Fruit fly (Drosophila melanogaster) whole organism, embryonic: ENCODE measurements around the gene maca.

Experiments used
- Bdp1 ChIP-seq: fragments of 200-800 bp; sonication (Bioruptor generic); optimal IDR thresholded peaks from 3 replicates; lab custom pipeline; 2016; ENCODE audit warnings: missing biosample characterization, missing genetic modification characterization
- CG10274 ChIP-seq: fragments of 200-800 bp; sonication (Bioruptor generic); optimal IDR thresholded peaks from 3 replicates; lab custom pipeline; 2017; ENCODE audit warnings: missing biosample characterization, mild to moderate bottlenecking, missing genetic modification characterization
- CG11560 ChIP-seq: fragments of 200-800 bp; sonication (Bioruptor generic); IDR thresholded peaks from 3 replicates; pipeline ENCODE4 v1.3.6; 2022; ENCODE audit warnings: missing biosample characterization, missing genetic modification characterization
- CG12104 ChIP-seq: fragments of 200-800 bp; sonication (Bioruptor generic); optimal IDR thresholded peaks from 3 replicates; lab custom pipeline; 2016; ENCODE audit warnings: missing biosample characterization, missing genetic modification characterization
- CG12155 ChIP-seq: fragments of 200-800 bp; sonication (Bioruptor generic); optimal IDR thresholded peaks from 3 replicates; lab custom pipeline; 2016; ENCODE audit warnings: missing biosample characterization, missing genetic modification characterization
- CG12744 ChIP-seq: fragments of 200-800 bp; sonication (Bioruptor generic); optimal IDR thresholded peaks from 2 replicates; lab custom pipeline; 2016; ENCODE audit warnings: missing biosample characterization, missing genetic modification characterization
- CG12769 ChIP-seq: fragments of 200-800 bp; sonication (Bioruptor generic); optimal IDR thresholded peaks from 2 replicates; lab custom pipeline; 2019; ENCODE audit warnings: missing biosample characterization, mild to moderate bottlenecking, missing genetic modification characterization, moderate library complexity
- CG14441 ChIP-seq: fragments of 200-800 bp; sonication (Bioruptor generic); IDR thresholded peaks from 2 replicates; pipeline ENCODE4 v1.3.6; 2022; ENCODE audit warnings: missing biosample characterization, missing genetic modification characterization
- CG17328 ChIP-seq: fragments of 200-800 bp; sonication (Bioruptor generic); IDR thresholded peaks from 2 replicates; pipeline ENCODE4 v1.3.6; 2022; ENCODE audit warnings: missing biosample characterization, missing genetic modification characterization
- CG1792 ChIP-seq: fragments of 200-800 bp; sonication (Bioruptor generic); optimal IDR thresholded peaks from 2 replicates; lab custom pipeline; 2016; ENCODE audit warnings: missing biosample characterization, missing genetic modification characterization
- CG18011 ChIP-seq: fragments of 200-800 bp; sonication (Bioruptor generic); optimal IDR thresholded peaks from 2 replicates; lab custom pipeline; 2017; ENCODE audit warnings: missing biosample characterization, missing genetic modification characterization, mild to moderate bottlenecking, moderate library complexity, missing genotype
- CG18476 ChIP-seq: fragments of 200-800 bp; sonication (Bioruptor generic); optimal IDR thresholded peaks from 2 replicates; lab custom pipeline; 2016; ENCODE audit warnings: missing biosample characterization, mild to moderate bottlenecking, missing genetic modification characterization
- CG2199 ChIP-seq: fragments of 200-800 bp; sonication (Bioruptor generic); IDR thresholded peaks from 3 replicates; pipeline ENCODE4 v1.3.6; 2022; ENCODE audit warnings: missing biosample characterization, missing genetic modification characterization
- CG32532 ChIP-seq: fragments of 200-800 bp; sonication (Bioruptor generic); IDR thresholded peaks from 2 replicates; pipeline ENCODE4 v1.3.6; 2022; ENCODE audit warnings: missing biosample characterization, missing genetic modification characterization
- CG3281 ChIP-seq: fragments of 200-800 bp; sonication (Bioruptor generic); optimal IDR thresholded peaks from 3 replicates; lab custom pipeline; 2017; ENCODE audit warnings: missing biosample characterization, mild to moderate bottlenecking, missing genetic modification characterization
- CG34224 ChIP-seq: fragments of 200-800 bp; sonication (Bioruptor generic); IDR thresholded peaks from 3 replicates; pipeline ENCODE4 v1.3.6; 2022; ENCODE audit warnings: missing biosample characterization, missing genetic modification characterization; ENCODE audit not compliant: partially characterized antibody
- CG3995 ChIP-seq: fragments of 200-800 bp; sonication (Bioruptor generic); optimal IDR thresholded peaks from 3 replicates; lab custom pipeline; 2016; ENCODE audit warnings: missing biosample characterization, missing genetic modification characterization
- CG8089 ChIP-seq: fragments of 200-800 bp; sonication (Bioruptor generic); optimal IDR thresholded peaks from 3 replicates; lab custom pipeline; 2016; ENCODE audit warnings: missing biosample characterization, missing genetic modification characterization
- CG8290 ChIP-seq, 3 experiments: fragments of 200-800 bp; sonication (Bioruptor generic); optimal IDR thresholded peaks; 2 replicates each; lab custom pipeline; 2016 to 2019; ENCODE audit warnings: missing biosample characterization in 3 of 3, missing genetic modification characterization in 3 of 3, mild to moderate bottlenecking in 2 of 3, moderate library complexity in 1 of 3
- CG8388 ChIP-seq: fragments of 200-800 bp; sonication (Bioruptor generic); optimal IDR thresholded peaks from 2 replicates; lab custom pipeline; 2019; ENCODE audit warnings: missing biosample characterization, mild to moderate bottlenecking, missing genetic modification characterization, moderate library complexity
- Dp ChIP-seq: fragments of 200-800 bp; sonication (Bioruptor generic); optimal IDR thresholded peaks from 2 replicates; lab custom pipeline; 2018; ENCODE audit warnings: missing biosample characterization, mild to moderate bottlenecking, missing genetic modification characterization, moderate library complexity
- Fer3 ChIP-seq: fragments of 200-800 bp; sonication (Bioruptor generic); optimal IDR thresholded peaks from 2 replicates; lab custom pipeline; 2018; ENCODE audit warnings: missing biosample characterization, mild to moderate bottlenecking, missing genetic modification characterization, moderate library complexity
- Hand ChIP-seq: fragments of 200-800 bp; sonication (Bioruptor generic); optimal IDR thresholded peaks from 2 replicates; lab custom pipeline; 2017; ENCODE audit warnings: mild to moderate bottlenecking, missing biosample characterization, missing genetic modification reagents, missing genetic modification characterization
- Jarid2 ChIP-seq: fragments of 200-800 bp; sonication (Bioruptor generic); optimal IDR thresholded peaks from 3 replicates; lab custom pipeline; 2017; ENCODE audit warnings: mild to moderate bottlenecking, missing biosample characterization, missing genetic modification reagents, missing genetic modification characterization
- NC2α ChIP-seq: fragments of 200-800 bp; sonication (Bioruptor generic); optimal IDR thresholded peaks from 2 replicates; lab custom pipeline; 2016; ENCODE audit warnings: missing biosample characterization, missing genetic modification characterization
- Optix ChIP-seq: fragments of 200-800 bp; sonication (Bioruptor generic); IDR thresholded peaks from 3 replicates; pipeline ENCODE4 v1.3.6; 2022; ENCODE audit warnings: missing biosample characterization, missing genetic modification characterization
- az2 ChIP-seq: fragments of 200-800 bp; sonication (Bioruptor generic); optimal IDR thresholded peaks from 3 replicates; lab custom pipeline; 2016; ENCODE audit warnings: missing biosample characterization, missing genetic modification characterization
- bcd ChIP-seq: fragments of 200-800 bp; sonication (Bioruptor generic); optimal IDR thresholded peaks from 2 replicates; lab custom pipeline; 2017; ENCODE audit warnings: missing biosample characterization, mild to moderate bottlenecking, missing genetic modification characterization
- chm ChIP-seq: fragments of 200-800 bp; sonication (Bioruptor generic); IDR thresholded peaks from 2 replicates; pipeline ENCODE4 v1.3.6; 2022; ENCODE audit warnings: missing biosample characterization, missing genetic modification characterization
- croc ChIP-seq: fragments of 200-800 bp; sonication (Bioruptor generic); conservative IDR thresholded peaks from 3 replicates; pipeline ENCODE4 v1.3.6; 2022; ENCODE audit warnings: missing biosample characterization, missing genetic modification characterization
- exex ChIP-seq: fragments of 200-800 bp; sonication (Bioruptor generic); optimal IDR thresholded peaks from 4 replicates; lab custom pipeline; 2018; ENCODE audit warnings: missing biosample characterization, mild to moderate bottlenecking, missing genetic modification characterization, moderate library complexity
- fd96Cb ChIP-seq: fragments of 200-800 bp; sonication (Bioruptor generic); optimal IDR thresholded peaks from 2 replicates; lab custom pipeline; 2018; ENCODE audit warnings: missing biosample characterization, mild to moderate bottlenecking, missing genetic modification characterization, moderate library complexity
- gt ChIP-seq: fragments of 200-800 bp; sonication (Bioruptor generic); IDR thresholded peaks from 2 replicates; pipeline ENCODE4 v1.3.6; 2022; ENCODE audit warnings: missing biosample characterization, missing genetic modification characterization
- hb ChIP-seq: fragments of 200-800 bp; sonication (Bioruptor generic); IDR thresholded peaks from 3 replicates; pipeline ENCODE4 v1.3.6; 2022; ENCODE audit warnings: missing biosample characterization, missing genetic modification characterization; ENCODE audit not compliant: partially characterized antibody
- ken ChIP-seq: fragments of 200-800 bp; sonication (Bioruptor generic); IDR thresholded peaks from 3 replicates; pipeline ENCODE4 v1.3.6; 2022; ENCODE audit warnings: missing biosample characterization, missing genetic modification characterization
- odd ChIP-seq: fragments of 200-800 bp; sonication (Bioruptor generic); optimal IDR thresholded peaks from 2 replicates; lab custom pipeline; 2017; ENCODE audit warnings: missing biosample characterization, mild to moderate bottlenecking, missing genetic modification characterization
- so ChIP-seq: fragments of 200-800 bp; sonication (Bioruptor generic); IDR thresholded peaks from 3 replicates; pipeline ENCODE4 v1.3.6; 2022; ENCODE audit warnings: missing biosample characterization, missing genetic modification characterization
- vvl ChIP-seq: fragments of 200-800 bp; sonication (Bioruptor generic); IDR thresholded peaks from 2 replicates; pipeline ENCODE4 v1.3.6; 2022; ENCODE audit warnings: missing biosample characterization, missing genetic modification characterization
- yki ChIP-seq: fragments of >200 bp; optimal IDR thresholded peaks from 3 replicates; lab custom pipeline; 2018

The maca gene

dm6 chr3R:15475973-15476692 lies 18.3 kb upstream of the maca start, which contains the start of gene AdamTS-A (continued):
- TF ChIP-seq Bdp1 (GFP tag; lab: Kevin White, UChicago) = no peak
- no peak for TF ChIP-seq CG1792 (GFP tag; lab: Kevin White, UChicago)
- no peak for TF ChIP-seq CG12104 (GFP tag; lab: Kevin White, UChicago)
- no peak for TF ChIP-seq CG10274 (GFP tag; lab: Kevin White, UChicago)
- TF ChIP-seq CG34224 (GFP tag; lab: Robert Waterston, UW) = 0 out of 3 replicates have a peak, but pooled peaks have one; percentile 31
- TF ChIP-seq Fer3 (tag; lab: Kevin White, UChicago) = no peak
- no peak for TF ChIP-seq Hand
- TF ChIP-seq fd96Cb (tag; lab: Kevin White, UChicago) = no peak
- TF ChIP-seq Dp = no peak
- no peak for TF ChIP-seq CG11560 (tag; lab: Robert Waterston, UW)
- TF ChIP-seq gt (GFP tag; lab: Robert Waterston, UW) = no peak
- 0 out of 3 replicates have a peak, but pooled peaks have one; percentile 34 for TF ChIP-seq so
- TF ChIP-seq CG12155 (GFP tag; lab: Kevin White, UChicago) = no peak
- no peak for TF ChIP-seq CG18476 (GFP tag; lab: Kevin White, UChicago)
- TF ChIP-seq CG2199 (GFP tag; lab: Robert Waterston, UW) = peak; percentile 82
- TF ChIP-seq CG14441 (GFP tag; lab: Robert Waterston, UW) = no peak
- TF ChIP-seq CG32532 (GFP tag; lab: Robert Waterston, UW) = peak; percentile 18; the same call in 1 of the 2 replicates
- no peak for TF ChIP-seq az2 (GFP tag; lab: Kevin White, UChicago)
- TF ChIP-seq CG12744 (GFP tag; lab: Kevin White, UChicago) = no peak
- TF ChIP-seq vvl (GFP tag; lab: Robert Waterston, UW) = peak; percentile 29; the same call in 1 of the 2 replicates
- no peak for TF ChIP-seq croc (GFP tag; lab: Robert Waterston, UW)
- peak; percentile 51; the same call in 1 of the 2 replicates for TF ChIP-seq chm (GFP tag; lab: Robert Waterston, UW)
- no peak for TF ChIP-seq CG3281 (GFP tag; lab: Kevin White, UChicago)
- TF ChIP-seq CG18011 (GFP tag; lab: Kevin White, UChicago) = no peak
- TF ChIP-seq odd = no peak
- no peak for TF ChIP-seq CG3995 (GFP tag; lab: Kevin White, UChicago)
- TF ChIP-seq CG8290 (GFP tag; optimal IDR thresholded peaks at IDR 0.05; lab: Kevin White, UChicago) = no peak
- TF ChIP-seq CG8290 (tag; optimal IDR thresholded peaks at IDR 0.05; lab: Kevin White, UChicago) = peak in 1 of 2 experiments; percentile 71
- no peak for TF ChIP-seq bcd (GFP tag; lab: Kevin White, UChicago)
- TF ChIP-seq CG8089 (GFP tag; lab: Kevin White, UChicago) = no peak
- peak; percentile 53 for TF ChIP-seq yki (lab: Kevin White, UChicago)
- TF ChIP-seq Jarid2 (GFP tag; lab: Kevin White, UChicago) = peak; percentile 80
- TF ChIP-seq CG12769 (tag; lab: Kevin White, UChicago) = peak; percentile 43
- no peak for TF ChIP-seq CG8388 (GFP tag; lab: Kevin White, UChicago)
- no peak for TF ChIP-seq CG17328 (GFP tag; lab: Robert Waterston, UW)
- no peak for TF ChIP-seq ken
- TF ChIP-seq Optix (GFP tag; lab: Robert Waterston, UW) = no peak
- no peak for TF ChIP-seq NC2α (GFP tag; lab: Kevin White, UChicago)

dm6 chr3R:15480068-15480467 lies 14.3 kb upstream of the maca start:
- no peak for TF ChIP-seq hb
- TF ChIP-seq exex (tag; lab: Kevin White, UChicago) = no peak
